Fruit fly (Drosophila melanogaster) whole organism, pupa: ENCODE data around the gene Grx3.

Experiments used
- CG10348 ChIP-seq: fragments of 200-800 bp; sonication (Bioruptor generic); IDR thresholded peaks from 2 replicates; pipeline ENCODE4 v1.3.6; 2022; ENCODE audit warnings: missing biosample characterization, missing genetic modification characterization
- CG13204 ChIP-seq: fragments of 200-800 bp; sonication (Bioruptor generic); optimal IDR thresholded peaks from 2 replicates; lab custom pipeline; 2018; ENCODE audit warnings: missing biosample characterization, mild to moderate bottlenecking, missing genetic modification characterization, moderate library complexity
- CG14655 ChIP-seq: fragments of 200-800 bp; sonication (Bioruptor generic); optimal IDR thresholded peaks from 3 replicates; lab custom pipeline; 2017; ENCODE audit warnings: mild to moderate bottlenecking, missing biosample characterization, missing genetic modification reagents, missing genetic modification characterization
- CG17806 ChIP-seq: fragments of 200-800 bp; sonication (Bioruptor generic); optimal IDR thresholded peaks from 2 replicates; lab custom pipeline; 2018; ENCODE audit warnings: missing biosample characterization, mild to moderate bottlenecking, missing genetic modification characterization, moderate library complexity
- CG34367 ChIP-seq: fragments of 200-800 bp; sonication (Bioruptor generic); optimal IDR thresholded peaks from 2 replicates; lab custom pipeline; 2018; ENCODE audit warnings: missing biosample characterization, mild to moderate bottlenecking, missing genetic modification characterization
- CG8301 ChIP-seq: fragments of 200-800 bp; sonication (Bioruptor generic); optimal IDR thresholded peaks from 2 replicates; lab custom pipeline; 2018; ENCODE audit warnings: missing biosample characterization, mild to moderate bottlenecking, missing genetic modification characterization
- EcR ChIP-seq: fragments of 200-800 bp; sonication (Bioruptor generic); optimal IDR thresholded peaks from 3 replicates; lab custom pipeline; 2019; ENCODE audit warnings: missing biosample characterization, missing genetic modification characterization, mild to moderate bottlenecking, moderate library complexity, missing genetic modification reagents
- Snoo ChIP-seq: fragments of 200-800 bp; sonication (Bioruptor generic); optimal IDR thresholded peaks from 3 replicates; lab custom pipeline; 2017; ENCODE audit warnings: missing biosample characterization, mild to moderate bottlenecking, missing genetic modification characterization, inconsistent platforms
- fd96Ca ChIP-seq: fragments of 200-800 bp; sonication (Bioruptor generic); IDR thresholded peaks from 3 replicates; pipeline ENCODE4 v1.3.6; 2022; ENCODE audit warnings: missing biosample characterization, missing genetic modification characterization
- gl ChIP-seq: fragments of 200-800 bp; sonication (Bioruptor generic); optimal IDR thresholded peaks from 2 replicates; lab custom pipeline; 2018; ENCODE audit warnings: missing biosample characterization, mild to moderate bottlenecking, missing genetic modification characterization
- rn ChIP-seq: fragments of 200-800 bp; sonication (Bioruptor generic); IDR thresholded peaks from 2 replicates; pipeline ENCODE4 v1.3.6; 2022; ENCODE audit warnings: missing biosample characterization, missing genetic modification characterization

DNA sequence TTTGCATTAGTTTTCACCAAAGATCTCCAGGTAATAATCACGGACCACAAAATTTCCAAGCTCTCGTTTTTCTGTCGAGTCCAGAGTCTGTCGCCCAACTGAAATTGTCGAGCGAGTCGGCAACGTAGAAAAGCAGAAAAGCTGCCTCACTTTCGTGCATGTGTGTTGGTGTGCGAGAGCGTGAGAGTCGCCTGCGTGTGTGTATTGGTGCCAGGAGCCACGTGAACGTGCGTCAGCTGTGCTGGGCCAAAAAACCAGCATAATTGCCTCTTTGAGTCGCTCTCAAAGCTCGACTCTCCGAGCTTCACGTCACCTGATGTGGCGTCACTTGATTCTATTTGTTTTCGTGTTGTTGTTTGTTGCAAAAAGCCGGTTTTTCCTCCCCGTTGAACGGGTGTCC, 35.2 kb upstream of the Grx3 start, which contains the start of gene hbt:
- TF ChIP-seq Snoo (tag; lab: Kevin White, UChicago), result no peak
- TF ChIP-seq CG13204 (GFP tag; lab: Kevin White, UChicago), result no peak
- TF ChIP-seq CG14655, result no peak
- TF ChIP-seq rn (GFP tag; lab: Robert Waterston, UW), result no peak
- TF ChIP-seq fd96Ca (GFP tag; lab: Robert Waterston, UW), result no peak
- TF ChIP-seq gl (tag; lab: Kevin White, UChicago), result no peak
- no peak for TF ChIP-seq CG17806 (tag; lab: Kevin White, UChicago)
- no peak for TF ChIP-seq EcR (GFP tag; lab: Kevin White, UChicago)
- no peak for TF ChIP-seq CG34367
- TF ChIP-seq CG8301 (tag; lab: Kevin White, UChicago), result no peak
- no peak for TF ChIP-seq CG10348 (GFP tag; lab: Robert Waterston, UW)
